Fruit fly (Drosophila melanogaster): ENCODE measurements around the gene Asciz.

Gene Asciz

dm6 chr3L:3149060-3149872 is 16.8 kb downstream of the Asciz start (continued):
- TF ChIP-seq CG14860 (GFP tag; IDR thresholded peaks at IDR 0.05; ENCODE audit: partially characterized antibody), result no peak
- TF ChIP-seq CG11723 (GFP tag; optimal IDR thresholded peaks at IDR 0.05), result no peak
- no peak for TF ChIP-seq D (optimal IDR thresholded peaks at IDR 0.05)
- TF ChIP-seq D (GFP tag; optimal IDR thresholded peaks at IDR 0.05), result no peak
- TF ChIP-seq CG17361 (GFP tag; IDR thresholded peaks at IDR 0.05), result no peak
- TF ChIP-seq bsh (GFP tag; optimal IDR thresholded peaks at IDR 0.05), result no peak
- peak; percentile 63 for TF ChIP-seq CG18599 (GFP tag; optimal IDR thresholded peaks at IDR 0.05)
- TF ChIP-seq Adf1 (GFP tag; IDR thresholded peaks at IDR 0.05), result peak; percentile 84
- no peak for TF ChIP-seq CG17568 (GFP tag; optimal IDR thresholded peaks at IDR 0.05)
- no peak for TF ChIP-seq ttk (GFP tag; IDR thresholded peaks at IDR 0.05)
- no peak for TF ChIP-seq CG11696 (GFP tag; IDR thresholded peaks at IDR 0.05)
- TF ChIP-seq CG6272 (GFP tag; IDR thresholded peaks at IDR 0.05), result no peak
- TF ChIP-seq CG5245 (GFP tag; optimal IDR thresholded peaks at IDR 0.05), result no peak
- TF ChIP-seq CG31441 (GFP tag; IDR thresholded peaks at IDR 0.05), result no peak
- TF ChIP-seq CG34376 (GFP tag; optimal IDR thresholded peaks at IDR 0.05), result peak; percentile 96
- TF ChIP-seq CG12391 (tag; optimal IDR thresholded peaks at IDR 0.05), result no peak
- TF ChIP-seq NC2α (GFP tag; optimal IDR thresholded peaks at IDR 0.05), result no peak
- TF ChIP-seq ssp (GFP tag; IDR thresholded peaks at IDR 0.05), result no peak
- TF ChIP-seq mirr (GFP tag; optimal IDR thresholded peaks at IDR 0.05), result peak; percentile 65
- no peak for TF ChIP-seq CG18764 (GFP tag; optimal IDR thresholded peaks at IDR 0.05)
- TF ChIP-seq C15 (GFP tag; IDR thresholded peaks at IDR 0.05), result no peak
- no peak for TF ChIP-seq pnt (GFP tag; optimal IDR thresholded peaks at IDR 0.05)
- TF ChIP-seq gsb-n (tag; optimal IDR thresholded peaks at IDR 0.05), result no peak
- TF ChIP-seq ham (GFP tag; IDR thresholded peaks at IDR 0.05), result no peak
- TF ChIP-seq dan (GFP tag; IDR thresholded peaks at IDR 0.05), result no peak
- no peak for TF ChIP-seq en (GFP tag; optimal IDR thresholded peaks at IDR 0.05)
- TF ChIP-seq aop (GFP tag; IDR thresholded peaks at IDR 0.05), result no peak
- TF ChIP-seq Sox100B (GFP tag; optimal IDR thresholded peaks at IDR 0.05), result no peak
- TF ChIP-seq ash1 (GFP tag; optimal IDR thresholded peaks at IDR 0.05), result no peak
- no peak for TF ChIP-seq CG7556 (GFP tag; optimal IDR thresholded peaks at IDR 0.05)
- TF ChIP-seq fd64A (GFP tag; optimal IDR thresholded peaks at IDR 0.05), result no peak
- TF ChIP-seq CG3838 (GFP tag; optimal IDR thresholded peaks at IDR 0.05), result no peak
- no peak for TF ChIP-seq Jarid2 (GFP tag; optimal IDR thresholded peaks at IDR 0.05)
- TF ChIP-seq CG2875 (GFP tag; optimal IDR thresholded peaks at IDR 0.05), result no peak
- TF ChIP-seq Deaf1 (tag; optimal IDR thresholded peaks at IDR 0.05), result peak; percentile 93
- TF ChIP-seq CG12659 (GFP tag; optimal IDR thresholded peaks at IDR 0.05), result no peak
- no peak for TF ChIP-seq Mes4 (GFP tag; optimal IDR thresholded peaks at IDR 0.05)
- no peak for TF ChIP-seq CG3065 (GFP tag; optimal IDR thresholded peaks at IDR 0.05)
- TF ChIP-seq sisA (GFP tag; IDR thresholded peaks at IDR 0.05), result no peak
- TF ChIP-seq CG9609 (GFP tag; optimal IDR thresholded peaks at IDR 0.05), result no peak
- TF ChIP-seq CG30020 (tag; optimal IDR thresholded peaks at IDR 0.05), result no peak
- no peak for TF ChIP-seq fd96Cb (tag; optimal IDR thresholded peaks at IDR 0.05)
- TF ChIP-seq br (optimal IDR thresholded peaks at IDR 0.05), result no peak
- TF ChIP-seq seq (GFP tag; IDR thresholded peaks at IDR 0.05), result no peak
- TF ChIP-seq CG18262 (tag; optimal IDR thresholded peaks at IDR 0.05), result no peak
- 0 out of 2 replicates have a peak, but pooled peaks have one; percentile 6 for TF ChIP-seq CG3847 (GFP tag; IDR thresholded peaks at IDR 0.05)
- TF ChIP-seq CG13123 (GFP tag; optimal IDR thresholded peaks at IDR 0.05), result no peak
- TF ChIP-seq Six4 (GFP tag; optimal IDR thresholded peaks at IDR 0.05), result no peak
- TF ChIP-seq yki (optimal IDR thresholded peaks at IDR 0.05), result no peak
- no peak for TF ChIP-seq CG1602 (GFP tag; optimal IDR thresholded peaks at IDR 0.05)
- no peak for TF ChIP-seq Asciz (GFP tag; optimal IDR thresholded peaks at IDR 0.05)
- TF ChIP-seq CG3281 (GFP tag; optimal IDR thresholded peaks at IDR 0.05), result no peak
